Fruit fly (Drosophila melanogaster) whole organism, adult: ENCODE data around the gene CG17752.

Experiments
- CG11617 ChIP-seq: fragments of 200-800 bp; sonication (Bioruptor generic); optimal IDR thresholded peaks from 2 replicates; lab custom pipeline; 2017; ENCODE audit warnings: mild to moderate bottlenecking, missing biosample characterization, missing genetic modification reagents, missing genetic modification characterization
- Hr96 ChIP-seq: fragments of 200-800 bp; sonication (Bioruptor generic); optimal IDR thresholded peaks from 2 replicates; lab custom pipeline; 2016; ENCODE audit warnings: missing biosample characterization, missing genetic modification characterization
- ovo ChIP-seq: fragments of 200-800 bp; sonication (Bioruptor generic); optimal IDR thresholded peaks from 2 replicates; lab custom pipeline; 2016; ENCODE audit warnings: missing biosample characterization, missing genetic modification characterization

- no peak for TF ChIP-seq ovo (GFP tag; lab: Kevin White, UChicago)
- TF ChIP-seq Hr96 (GFP tag; lab: Kevin White, UChicago) = no peak
- TF ChIP-seq CG11617 = no peak
Measured at dm6 chr3R:19659448-19659847, 49.4 kb downstream of the CG17752 start, which contains the start of gene ort.
